Worm (Caenorhabditis elegans): Measurements from ENCODE around the gene sra-39.

DNA sequence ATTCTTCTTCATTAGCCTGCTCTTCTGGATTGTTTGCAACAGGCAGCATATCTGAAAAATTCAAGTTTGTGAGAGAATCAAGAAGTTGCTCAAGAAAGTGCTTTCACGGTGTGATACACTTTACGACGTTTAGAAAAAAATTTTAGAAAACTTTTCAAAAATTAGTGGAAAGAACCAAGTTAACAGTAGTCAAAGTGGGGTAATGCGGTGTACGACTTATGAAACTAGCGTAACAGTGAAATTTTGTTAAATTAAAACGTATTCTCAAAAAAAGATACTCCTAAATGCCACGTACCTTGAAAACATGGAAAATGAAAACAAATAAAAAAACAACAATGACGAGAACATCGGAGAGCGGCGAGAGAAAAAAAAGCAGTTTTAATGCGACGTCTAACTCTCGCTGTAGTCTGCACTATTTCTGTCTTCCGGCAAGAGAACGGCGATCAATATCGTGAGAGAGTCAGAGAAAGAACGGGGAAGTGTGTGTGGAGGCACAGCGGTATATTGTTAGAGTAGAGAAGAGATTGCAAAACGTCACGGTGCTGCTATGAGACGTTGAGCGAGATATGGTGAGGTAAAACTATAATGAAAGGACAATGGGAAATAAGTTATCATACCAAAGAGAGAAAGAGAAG, 14.0 kb upstream of the sra-39 start, which contains the start of gene ekl-5:
- TF ChIP-seq ztf-11 (tag; optimal IDR thresholded peaks at IDR 0.05) (no peak), snpc-4 (tag; optimal IDR thresholded peaks at IDR 0.05) (no peak), egl-27 (tag; optimal IDR thresholded peaks at IDR 0.05) (no peak), dmd-6 (GFP tag; IDR thresholded peaks at IDR 0.05) (peak; percentile 54)

Data from whole organism, L4 larva.